Fruit fly (Drosophila melanogaster): ENCODE results near the gene CG9109.

The CG9109 gene

DNA sequence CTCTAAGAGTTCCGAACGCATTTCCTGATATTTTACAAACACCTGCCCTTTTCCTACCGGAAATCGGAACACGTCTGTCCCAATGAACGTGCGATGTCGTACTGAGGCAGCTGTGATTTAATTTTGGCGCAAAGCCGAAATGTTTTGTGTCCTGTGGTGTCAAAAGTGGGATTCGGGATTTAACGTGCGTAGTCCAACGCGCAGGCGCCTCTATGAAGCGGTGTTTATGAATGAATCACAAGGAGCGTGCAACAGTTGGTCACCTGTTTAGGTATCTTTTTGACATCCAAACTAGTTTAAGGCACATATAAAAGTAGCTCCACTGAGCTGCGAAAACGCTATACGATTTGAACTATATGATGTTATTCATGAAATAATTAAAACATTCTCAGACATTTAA is at the start of gene CG9109:
CG9109 (minus strand) TSS at position 80 of the 400 bp plus-strand sequence.
- TF ChIP-seq usp (GFP tag; optimal IDR thresholded peaks at IDR 0.05): no peak
- TF ChIP-seq Dll (optimal IDR thresholded peaks at IDR 0.05): no peak
- no peak for TF ChIP-seq pan (optimal IDR thresholded peaks at IDR 0.05)
- TF ChIP-seq psq (optimal IDR thresholded peaks at IDR 0.05): no peak
- no peak for TF ChIP-seq EcR (GFP tag; optimal IDR thresholded peaks at IDR 0.05)
- no peak for TF ChIP-seq CG8478 (optimal IDR thresholded peaks at IDR 0.05)

- no peak for TF ChIP-seq EcR (GFP tag; optimal IDR thresholded peaks at IDR 0.05)
Observed at dm6 chr2L:6082936-6083627, 48.9 kb upstream of the CG9109 start.

DNA sequence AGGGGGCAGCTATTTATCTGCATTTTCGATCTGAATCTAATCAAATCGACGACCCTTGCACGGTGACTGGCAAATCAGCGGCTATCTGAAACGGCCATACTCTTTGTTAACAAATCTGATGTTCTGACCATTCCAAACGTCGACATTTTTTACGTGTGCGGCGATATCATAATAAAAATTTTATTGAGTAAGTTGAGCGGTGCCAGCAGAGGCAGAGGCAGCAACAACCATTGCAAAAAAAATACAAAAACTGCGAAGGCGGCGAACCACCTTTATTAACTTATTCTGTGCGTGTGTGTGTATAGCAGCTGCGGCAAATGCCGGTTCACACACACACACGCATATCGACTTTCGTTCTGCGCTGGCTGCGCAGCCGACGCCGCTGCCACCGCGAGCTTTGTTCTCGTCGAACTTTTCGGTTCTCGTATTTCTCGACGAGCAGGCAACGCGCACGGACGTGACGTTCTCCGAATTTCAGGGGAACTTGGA is 48.0 kb upstream of the CG9109 start, which contains the start of gene Kr-h1:
Kr-h1 (plus strand) TSS at position 447 of the 489 bp plus-strand sequence.
- TF ChIP-seq CG8478 (optimal IDR thresholded peaks at IDR 0.05): no peak
- no peak for TF ChIP-seq pan (optimal IDR thresholded peaks at IDR 0.05)
- TF ChIP-seq usp (GFP tag; optimal IDR thresholded peaks at IDR 0.05): no peak
- no peak for TF ChIP-seq Dll (optimal IDR thresholded peaks at IDR 0.05)
- no peak for TF ChIP-seq EcR (GFP tag; optimal IDR thresholded peaks at IDR 0.05)
- no peak for TF ChIP-seq psq (optimal IDR thresholded peaks at IDR 0.05)

DNA sequence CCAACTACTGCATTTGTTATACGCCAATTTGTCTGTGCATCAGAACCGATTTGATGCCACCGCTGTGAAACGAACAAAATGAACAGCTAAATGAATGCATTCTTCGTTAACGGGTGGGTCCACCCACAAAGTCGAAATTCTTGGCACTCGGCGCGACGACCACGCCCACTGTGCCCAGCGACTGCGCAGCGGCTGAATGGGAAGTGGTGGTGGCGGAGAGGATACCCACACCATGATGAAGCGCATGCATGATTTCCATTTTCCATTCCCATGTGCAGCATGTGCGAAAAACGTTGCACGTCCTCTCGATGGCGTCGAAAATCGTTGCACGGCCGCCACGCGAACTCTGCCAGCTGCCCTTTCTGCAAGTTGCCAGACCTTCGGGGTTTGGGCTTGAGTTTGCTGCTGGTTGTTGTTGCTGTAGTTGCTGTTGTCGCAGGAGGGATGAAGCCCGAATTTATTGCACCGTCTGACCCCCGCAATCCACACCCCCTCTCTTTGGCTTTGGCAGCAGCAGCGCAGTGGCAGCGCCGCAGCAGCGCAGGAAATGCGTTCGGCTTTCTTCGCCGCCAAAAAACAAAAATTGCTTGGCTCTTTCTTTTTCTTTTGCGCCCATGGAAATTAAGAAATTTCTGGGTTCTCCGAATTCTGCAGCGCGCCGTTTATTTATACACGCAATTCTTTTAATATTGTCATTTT is 47.1 kb upstream of the CG9109 start:
- TF ChIP-seq usp (GFP tag; optimal IDR thresholded peaks at IDR 0.05) (no peak), EcR (GFP tag; optimal IDR thresholded peaks at IDR 0.05) (peak in 1 of 2 experiments; percentile 71)

DNA sequence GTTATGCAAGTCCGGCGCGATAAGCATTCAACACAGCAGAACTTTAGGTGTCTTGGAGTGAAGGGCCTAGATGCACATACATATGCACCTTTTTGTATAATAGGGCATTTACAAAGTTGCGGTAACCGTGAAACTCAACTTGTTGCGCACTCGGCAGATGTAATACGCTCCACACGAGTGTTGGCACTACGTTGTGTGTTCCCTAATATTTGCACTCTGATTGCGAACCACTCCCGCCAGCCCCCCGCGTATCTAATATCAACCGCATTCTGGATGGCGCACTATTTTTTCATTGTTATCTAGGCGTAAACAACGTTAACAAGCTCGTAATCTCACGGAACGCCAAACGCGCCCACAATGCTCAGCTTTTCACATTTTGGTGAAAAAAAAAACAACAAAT is 46.1 kb upstream of the CG9109 start:
- TF ChIP-seq pan (optimal IDR thresholded peaks at IDR 0.05) (no peak), EcR (GFP tag; optimal IDR thresholded peaks at IDR 0.05) (no peak), usp (GFP tag; optimal IDR thresholded peaks at IDR 0.05) (no peak), CG8478 (optimal IDR thresholded peaks at IDR 0.05) (no peak), Dll (optimal IDR thresholded peaks at IDR 0.05) (no peak), psq (optimal IDR thresholded peaks at IDR 0.05) (no peak)

DNA sequence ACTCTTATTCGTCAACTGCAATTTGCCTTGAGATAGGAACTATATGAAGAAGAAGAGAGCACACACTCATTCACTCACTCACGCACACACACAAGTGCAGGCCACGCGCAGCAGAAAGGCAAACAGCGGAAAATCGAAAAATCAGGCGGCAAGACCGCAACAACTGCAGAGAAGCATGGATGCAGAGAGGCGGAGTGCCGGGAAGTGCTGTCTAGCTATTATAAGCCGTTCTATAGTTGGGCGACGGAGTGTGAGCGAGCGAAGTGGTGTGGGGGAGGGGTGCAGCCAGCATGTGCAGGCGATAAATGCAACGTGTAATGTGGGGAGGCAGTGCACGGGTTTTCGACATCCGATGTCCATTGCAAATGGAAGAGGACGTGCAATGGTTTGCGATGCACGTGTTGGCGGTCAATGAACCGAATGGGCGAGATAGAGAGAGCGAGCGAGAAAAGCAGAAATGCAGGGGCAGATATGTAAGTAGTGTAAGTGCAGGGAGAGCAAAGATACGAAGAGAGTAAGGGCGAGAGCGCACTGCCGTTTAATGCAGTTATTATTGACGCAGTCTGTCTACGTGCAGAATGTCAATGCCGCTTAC is 44.6 kb upstream of the CG9109 start:
- no peak for TF ChIP-seq usp (GFP tag; optimal IDR thresholded peaks at IDR 0.05)
- TF ChIP-seq CG8478 (optimal IDR thresholded peaks at IDR 0.05): no peak
- TF ChIP-seq EcR (GFP tag; optimal IDR thresholded peaks at IDR 0.05): peak; percentile 99 to 100
- TF ChIP-seq psq (optimal IDR thresholded peaks at IDR 0.05): no peak
- TF ChIP-seq Dll (optimal IDR thresholded peaks at IDR 0.05): no peak
- no peak for TF ChIP-seq pan (optimal IDR thresholded peaks at IDR 0.05)

dm6 chr2L:6077632-6078031 is 43.4 kb upstream of the CG9109 start:
- no peak for TF ChIP-seq usp (GFP tag; optimal IDR thresholded peaks at IDR 0.05)
- TF ChIP-seq pan (optimal IDR thresholded peaks at IDR 0.05): no peak
- TF ChIP-seq EcR (GFP tag; optimal IDR thresholded peaks at IDR 0.05): no peak
- TF ChIP-seq CG8478 (optimal IDR thresholded peaks at IDR 0.05): no peak
- no peak for TF ChIP-seq psq (optimal IDR thresholded peaks at IDR 0.05)
- no peak for TF ChIP-seq Dll (optimal IDR thresholded peaks at IDR 0.05)

- TF ChIP-seq EcR (GFP tag; optimal IDR thresholded peaks at IDR 0.05) (peak in 1 of 2 experiments; percentile 16), psq (optimal IDR thresholded peaks at IDR 0.05) (no peak), usp (GFP tag; optimal IDR thresholded peaks at IDR 0.05) (no peak), pan (optimal IDR thresholded peaks at IDR 0.05) (no peak), Dll (optimal IDR thresholded peaks at IDR 0.05) (no peak), CG8478 (optimal IDR thresholded peaks at IDR 0.05) (no peak)
Observed at dm6 chr2L:6076829-6077364, 42.7 kb upstream of the CG9109 start.

dm6 chr2L:6076143-6076542 is 41.9 kb upstream of the CG9109 start:
- TF ChIP-seq psq (optimal IDR thresholded peaks at IDR 0.05) (no peak), pan (optimal IDR thresholded peaks at IDR 0.05) (no peak), Dll (optimal IDR thresholded peaks at IDR 0.05) (no peak), usp (GFP tag; optimal IDR thresholded peaks at IDR 0.05) (no peak), EcR (GFP tag; optimal IDR thresholded peaks at IDR 0.05) (no peak), CG8478 (optimal IDR thresholded peaks at IDR 0.05) (no peak)

dm6 chr2L:6075345-6075744 is 41.1 kb upstream of the CG9109 start:
- TF ChIP-seq pan (optimal IDR thresholded peaks at IDR 0.05) (no peak), Dll (optimal IDR thresholded peaks at IDR 0.05) (no peak), CG8478 (optimal IDR thresholded peaks at IDR 0.05) (no peak), EcR (GFP tag; optimal IDR thresholded peaks at IDR 0.05) (no peak), usp (GFP tag; optimal IDR thresholded peaks at IDR 0.05) (no peak), psq (optimal IDR thresholded peaks at IDR 0.05) (no peak)

DNA sequence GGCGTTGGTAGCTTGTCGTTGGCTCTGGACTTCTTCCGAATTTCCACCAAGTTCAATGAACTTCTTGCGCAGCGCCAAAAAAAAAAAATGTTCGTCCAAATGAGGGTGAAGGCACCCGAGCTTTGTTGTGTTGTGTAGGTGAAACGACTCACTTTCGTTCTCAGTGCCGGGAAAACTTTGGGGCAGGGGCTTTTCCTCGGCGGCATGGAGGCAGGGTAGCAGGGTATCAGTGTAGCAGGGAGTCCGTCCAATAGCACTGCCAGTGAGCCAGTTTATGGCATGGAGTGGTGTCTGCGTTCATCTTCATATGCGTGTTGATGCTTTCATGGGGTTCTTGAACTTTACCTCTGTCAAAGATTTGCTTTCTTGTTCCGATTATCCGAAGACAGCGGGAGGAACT is 40.1 kb upstream of the CG9109 start:
- TF ChIP-seq EcR (GFP tag; optimal IDR thresholded peaks at IDR 0.05) (no peak), psq (optimal IDR thresholded peaks at IDR 0.05) (no peak), CG8478 (optimal IDR thresholded peaks at IDR 0.05) (no peak), usp (GFP tag; optimal IDR thresholded peaks at IDR 0.05) (no peak), pan (optimal IDR thresholded peaks at IDR 0.05) (no peak), Dll (optimal IDR thresholded peaks at IDR 0.05) (no peak)

DNA sequence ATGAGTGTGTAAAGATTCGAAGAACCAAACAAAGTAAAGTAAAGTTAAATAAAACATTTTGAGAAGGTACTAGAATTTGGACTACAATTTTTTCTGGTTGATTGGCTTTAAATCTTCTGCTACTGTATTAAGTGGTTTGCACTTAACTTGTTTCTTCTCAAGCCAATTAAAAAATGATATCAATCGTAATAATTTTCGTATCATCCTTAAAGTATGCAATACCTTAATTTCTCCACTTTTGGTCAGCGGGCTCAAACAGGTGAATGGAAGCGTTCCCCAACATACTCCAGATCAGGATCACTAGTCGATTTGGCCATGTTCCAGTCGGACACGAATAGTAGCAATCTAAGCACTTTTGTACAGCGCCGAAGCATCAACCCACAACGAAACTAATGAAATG is 39.7 kb upstream of the CG9109 start:
- no peak for TF ChIP-seq usp (GFP tag; optimal IDR thresholded peaks at IDR 0.05)
- no peak for TF ChIP-seq pan (optimal IDR thresholded peaks at IDR 0.05)
- no peak for TF ChIP-seq psq (optimal IDR thresholded peaks at IDR 0.05)
- TF ChIP-seq EcR (GFP tag; optimal IDR thresholded peaks at IDR 0.05): no peak
- no peak for TF ChIP-seq Dll (optimal IDR thresholded peaks at IDR 0.05)
- TF ChIP-seq CG8478 (optimal IDR thresholded peaks at IDR 0.05): no peak

All from whole organism.